Fruit fly (Drosophila melanogaster): Measurements from ENCODE around the gene CG3106.

Gene CG3106

DNA sequence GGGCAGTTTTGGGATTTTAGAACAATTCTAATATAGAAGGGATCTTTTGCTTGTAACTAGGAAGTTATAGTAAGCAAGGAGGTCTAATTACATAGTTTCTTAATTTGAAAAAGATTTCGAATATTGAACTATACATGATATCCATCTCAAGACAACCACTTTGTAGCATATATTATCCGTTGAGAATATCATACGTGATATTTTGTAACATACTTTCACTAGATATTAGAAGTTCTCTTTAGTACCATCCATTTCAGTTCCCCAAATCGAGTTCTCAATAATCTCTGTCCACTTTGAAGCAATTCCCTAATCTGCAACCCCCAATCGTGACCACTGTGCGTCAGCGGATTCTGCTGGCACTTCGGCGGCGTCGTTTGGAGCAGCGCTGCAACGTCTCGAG is 47.2 kb downstream of the CG3106 start (continued):
- TF ChIP-seq Ssrp (tag; optimal IDR thresholded peaks at IDR 0.05) (peak; percentile 35), CG14441 (GFP tag; IDR thresholded peaks at IDR 0.05) (no peak), Rx (GFP tag; IDR thresholded peaks at IDR 0.05) (no peak), CG3995 (GFP tag; optimal IDR thresholded peaks at IDR 0.05) (no peak), pan (optimal IDR thresholded peaks at IDR 0.05) (no peak), pan (GFP tag; optimal IDR thresholded peaks at IDR 0.05 in 1 of 2, IDR thresholded peaks at IDR 0.05 in 1 of 2) (peak in 1 of 2 experiments; percentile 5), pb (GFP tag; optimal IDR thresholded peaks at IDR 0.05) (no peak), danr (GFP tag; IDR thresholded peaks at IDR 0.05) (0 out of 2 replicates have a peak, but pooled peaks have one; percentile 17), CG8359 (GFP tag; optimal IDR thresholded peaks at IDR 0.05; ENCODE audit: borderline replicate concordance) (no peak), wor (GFP tag; IDR thresholded peaks at IDR 0.05) (no peak), CG18262 (tag; optimal IDR thresholded peaks at IDR 0.05) (peak; percentile 67), bcd (GFP tag; optimal IDR thresholded peaks at IDR 0.05) (no peak), CG10979 (tag; optimal IDR thresholded peaks at IDR 0.05) (peak; percentile 68), CG6689 (GFP tag; IDR thresholded peaks at IDR 0.05) (no peak), Med (GFP tag) (peak; percentile 51), CG16815 (GFP tag; optimal IDR thresholded peaks at IDR 0.05) (peak; percentile 38), kah (GFP tag; optimal IDR thresholded peaks at IDR 0.05) (no peak), Eip74EF (GFP tag; optimal IDR thresholded peaks at IDR 0.05) (peak in 1 of 2 experiments; percentile 18), CG7556 (GFP tag; optimal IDR thresholded peaks at IDR 0.05) (peak; percentile 60)
